Fruit fly (Drosophila melanogaster) whole organism, embryonic: Measurements from ENCODE around the gene CG16734.

ENCODE experiments used
- Atf3 ChIP-seq: fragments of 200-800 bp; sonication (Bioruptor generic); optimal IDR thresholded peaks from 3 replicates; lab custom pipeline; 2016; ENCODE audit warnings: missing biosample characterization, missing genetic modification characterization
- CG18011 ChIP-seq: fragments of 200-800 bp; sonication (Bioruptor generic); optimal IDR thresholded peaks from 2 replicates; lab custom pipeline; 2017; ENCODE audit warnings: missing biosample characterization, missing genetic modification characterization, mild to moderate bottlenecking, moderate library complexity, missing genotype
- Myb ChIP-seq: fragments of 200-800 bp; sonication (Bioruptor generic); optimal IDR thresholded peaks from 2 replicates; lab custom pipeline; 2016; ENCODE audit warnings: missing biosample characterization, missing genetic modification characterization
- kah ChIP-seq: fragments of 200-800 bp; sonication (Bioruptor generic); optimal IDR thresholded peaks from 2 replicates; lab custom pipeline; 2018; ENCODE audit warnings: missing biosample characterization, mild to moderate bottlenecking, missing genetic modification characterization
- schlank ChIP-seq: fragments of 200-800 bp; sonication (Bioruptor generic); optimal IDR thresholded peaks from 2 replicates; lab custom pipeline; 2018; ENCODE audit warnings: missing biosample characterization, mild to moderate bottlenecking, missing genetic modification characterization

DNA sequence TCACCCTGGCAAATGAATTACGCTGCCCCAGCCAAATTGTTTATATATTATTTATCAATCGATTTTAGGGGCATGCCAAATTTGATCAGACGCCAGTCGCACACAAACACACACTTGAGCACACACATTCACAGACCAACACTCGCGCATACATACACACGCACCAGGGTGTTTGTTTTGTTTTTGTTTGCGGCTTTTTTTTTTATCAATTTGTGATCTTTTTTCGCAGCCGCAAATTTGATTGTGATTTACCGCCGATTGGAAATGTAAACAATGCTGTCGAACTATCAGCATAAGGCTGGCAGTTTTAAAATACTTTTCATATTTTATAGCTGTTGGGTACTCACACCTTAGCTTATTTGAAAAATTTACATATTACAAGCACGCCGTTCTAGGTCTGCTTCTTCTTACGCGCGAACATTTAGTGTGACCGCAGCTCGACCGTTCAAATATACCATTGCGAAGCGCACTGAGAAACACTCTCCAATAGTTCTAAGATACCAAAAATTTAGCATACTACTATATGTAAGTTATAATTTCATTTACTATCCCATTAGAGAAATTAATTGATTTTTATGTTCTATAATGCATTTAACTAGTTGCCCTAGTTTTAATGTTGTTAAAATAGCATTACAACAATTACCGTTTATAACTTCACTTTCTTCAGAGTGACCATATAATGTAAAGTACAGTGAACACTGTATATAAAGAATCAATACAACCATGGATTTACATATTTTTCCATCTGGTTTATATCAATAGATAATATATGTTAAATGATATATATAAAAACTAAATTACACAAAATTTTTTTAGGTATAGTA is 17.4 kb upstream of the CG16734 start, which contains the start of gene pum:
- TF ChIP-seq CG18011 (GFP tag; lab: Kevin White, UChicago) (no peak), Myb (no peak), schlank (tag; lab: Kevin White, UChicago) (no peak), Atf3 (GFP tag; lab: Kevin White, UChicago) (no peak), kah (no peak)
